Fruit fly (Drosophila melanogaster) whole organism, prepupa: ENCODE measurements around the gene CG6933.

ENCODE experiments used
- CG10631 ChIP-seq: fragments of 200-800 bp; sonication (Bioruptor generic); optimal IDR thresholded peaks from 2 replicates; lab custom pipeline; 2016; ENCODE audit warnings: missing biosample characterization, missing genetic modification characterization
- CG10669 ChIP-seq: fragments of 200-800 bp; sonication (Bioruptor generic); optimal IDR thresholded peaks from 3 replicates; lab custom pipeline; 2018; ENCODE audit warnings: missing biosample characterization, mild to moderate bottlenecking, missing genetic modification characterization, moderate library complexity
- CG11762 ChIP-seq: fragments of 200-800 bp; sonication (Bioruptor generic); optimal IDR thresholded peaks from 3 replicates; lab custom pipeline; 2016; ENCODE audit warnings: missing biosample characterization, missing genetic modification characterization; ENCODE audit not compliant: insufficient read depth
- CG11902 ChIP-seq: fragments of 200-800 bp; sonication (Bioruptor generic); optimal IDR thresholded peaks from 3 replicates; lab custom pipeline; 2016; ENCODE audit warnings: missing biosample characterization, missing genetic modification characterization
- CG16779 ChIP-seq: fragments of 200-800 bp; sonication (Bioruptor generic); optimal IDR thresholded peaks from 3 replicates; lab custom pipeline; 2017; ENCODE audit warnings: missing biosample characterization, mild to moderate bottlenecking, missing genetic modification characterization
- CG3032 ChIP-seq: fragments of 200-800 bp; optimal IDR thresholded peaks from 2 replicates; lab custom pipeline; 2019; ENCODE audit warnings: missing biosample characterization, mild to moderate bottlenecking, missing genetic modification characterization, moderate library complexity
- CG32006 ChIP-seq: fragments of 200-800 bp; sonication (Bioruptor generic); optimal IDR thresholded peaks from 3 replicates; lab custom pipeline; 2017; ENCODE audit warnings: missing biosample characterization, mild to moderate bottlenecking, missing genetic modification characterization
- CG34406 ChIP-seq: fragments of 200-800 bp; sonication (Bioruptor generic); optimal IDR thresholded peaks from 3 replicates; lab custom pipeline; 2016; ENCODE audit warnings: missing biosample characterization, missing genetic modification characterization
- CG6163 ChIP-seq: fragments of 200-800 bp; sonication (Bioruptor generic); IDR thresholded peaks from 3 replicates; pipeline ENCODE4 v1.3.6; 2022; ENCODE audit warnings: missing biosample characterization, missing genetic modification characterization
- CG6276 ChIP-seq: fragments of 200-800 bp; sonication (Bioruptor generic); optimal IDR thresholded peaks from 2 replicates; lab custom pipeline; 2017; ENCODE audit warnings: missing biosample characterization, mild to moderate bottlenecking, missing genetic modification characterization
- CG6792 ChIP-seq: fragments of 200-800 bp; sonication (Bioruptor generic); optimal IDR thresholded peaks from 3 replicates; lab custom pipeline; 2016; ENCODE audit warnings: missing biosample characterization, missing genetic modification characterization
- CG7368 ChIP-seq: fragments of 200-800 bp; sonication (Bioruptor generic); optimal IDR thresholded peaks from 3 replicates; lab custom pipeline; 2016; ENCODE audit warnings: missing biosample characterization, missing genetic modification characterization
- CG8119 ChIP-seq: fragments of 200-800 bp; sonication (Bioruptor generic); IDR thresholded peaks from 3 replicates; pipeline ENCODE4 v1.3.6; 2022; ENCODE audit warnings: missing biosample characterization, missing genetic modification characterization
- Eip93F ChIP-seq: fragments of 200-800 bp; sonication (Bioruptor generic); optimal IDR thresholded peaks from 2 replicates; lab custom pipeline; 2016; ENCODE audit warnings: missing biosample characterization, mild to moderate bottlenecking, missing genetic modification characterization
- Ets96B ChIP-seq: fragments of 200-800 bp; optimal IDR thresholded peaks from 2 replicates; lab custom pipeline; 2019; ENCODE audit warnings: missing biosample characterization, mild to moderate bottlenecking, missing genetic modification characterization, moderate library complexity
- Gug ChIP-seq: fragments of 200-800 bp; sonication (Bioruptor generic); IDR thresholded peaks from 2 replicates; pipeline ENCODE4 v1.3.6; 2022; ENCODE audit warnings: missing biosample characterization, missing genetic modification characterization
- Hr38 ChIP-seq: sonication (Bioruptor generic); optimal IDR thresholded peaks from 2 replicates; lab custom pipeline; 2016; ENCODE audit warnings: missing biosample characterization, missing genetic modification characterization
- Hr39 ChIP-seq: fragments of 200-800 bp; sonication (Bioruptor generic); optimal IDR thresholded peaks from 2 replicates; lab custom pipeline; 2016; ENCODE audit warnings: missing biosample characterization, missing genetic modification characterization
- Lpt ChIP-seq: fragments of 200-800 bp; sonication (Bioruptor generic); optimal IDR thresholded peaks from 3 replicates; lab custom pipeline; 2016; ENCODE audit warnings: missing biosample characterization, missing genetic modification characterization
- OdsH ChIP-seq: fragments of 200-800 bp; sonication (Bioruptor generic); optimal IDR thresholded peaks from 3 replicates; lab custom pipeline; 2016; ENCODE audit warnings: missing biosample characterization, missing genetic modification characterization
- Smox ChIP-seq: fragments of 200-800 bp; sonication (Bioruptor generic); optimal IDR thresholded peaks from 3 replicates; lab custom pipeline; 2016; ENCODE audit warnings: missing biosample characterization, missing genetic modification characterization
- Sox15 ChIP-seq: fragments of 200-800 bp; sonication (Bioruptor generic); optimal IDR thresholded peaks from 3 replicates; lab custom pipeline; 2016; ENCODE audit warnings: missing biosample characterization, missing genetic modification characterization
- achi ChIP-seq: fragments of 200-800 bp; sonication (Bioruptor generic); optimal IDR thresholded peaks from 3 replicates; lab custom pipeline; 2016; ENCODE audit warnings: missing biosample characterization, missing genetic modification characterization
- acj6 ChIP-seq: fragments of 200-800 bp; sonication (Bioruptor generic); optimal IDR thresholded peaks from 3 replicates; lab custom pipeline; 2016; ENCODE audit warnings: missing biosample characterization, missing genetic modification characterization
- cyc ChIP-seq: fragments of 200-800 bp; sonication (Bioruptor generic); optimal IDR thresholded peaks from 3 replicates; lab custom pipeline; 2016; ENCODE audit warnings: missing biosample characterization, missing genetic modification characterization
- dsx ChIP-seq: fragments of 200-800 bp; optimal IDR thresholded peaks from 3 replicates; lab custom pipeline; 2019; ENCODE audit warnings: missing biosample characterization, mild to moderate bottlenecking, missing genetic modification characterization, moderate library complexity; ENCODE audit not compliant: poor library complexity, severe bottlenecking
- eg ChIP-seq: fragments of 200-800 bp; sonication (Bioruptor generic); IDR thresholded peaks from 3 replicates; pipeline ENCODE4 v1.3.6; 2022; ENCODE audit warnings: missing biosample characterization, missing genetic modification characterization
- esn ChIP-seq: fragments of 200-800 bp; sonication (Bioruptor generic); optimal IDR thresholded peaks from 2 replicates; lab custom pipeline; 2016; ENCODE audit warnings: missing biosample characterization, mild to moderate bottlenecking, missing genetic modification characterization, moderate library complexity
- fd59A ChIP-seq: fragments of 200-800 bp; sonication (Bioruptor generic); optimal IDR thresholded peaks from 2 replicates; lab custom pipeline; 2017; ENCODE audit warnings: missing biosample characterization, mild to moderate bottlenecking, missing genetic modification characterization, missing genetic modification reagents
- fd85E ChIP-seq: fragments of 200-800 bp; sonication (Bioruptor generic); optimal IDR thresholded peaks from 3 replicates; lab custom pipeline; 2016; ENCODE audit warnings: missing biosample characterization, missing genetic modification characterization
- fkh ChIP-seq: fragments of 200-800 bp; sonication (Bioruptor generic); optimal IDR thresholded peaks from 3 replicates; lab custom pipeline; 2017; ENCODE audit warnings: missing biosample characterization, mild to moderate bottlenecking, missing genetic modification characterization, moderate library complexity
- net ChIP-seq: fragments of 200-800 bp; sonication (Bioruptor generic); optimal IDR thresholded peaks from 3 replicates; lab custom pipeline; 2016; ENCODE audit warnings: missing biosample characterization, missing genetic modification characterization
- salr ChIP-seq, 2 experiments: fragments of 200-800 bp; sonication (Bioruptor generic); optimal IDR thresholded peaks; 3 replicates each; lab custom pipeline; 2016 to 2018; ENCODE audit warnings: missing biosample characterization in 2 of 2, missing genetic modification characterization in 2 of 2, mild to moderate bottlenecking in 1 of 2
- ss ChIP-seq, 2 experiments: fragments of 200-800 bp; sonication (Bioruptor generic); optimal IDR thresholded peaks; 2 replicates in 1 of 2; 3 replicates in 1 of 2; lab custom pipeline; 2017 to 2018; ENCODE audit warnings: mild to moderate bottlenecking in 2 of 2, missing biosample characterization in 2 of 2, missing genetic modification characterization in 2 of 2, moderate library complexity in 1 of 2
- svp ChIP-seq: fragments of 200-800 bp; sonication (Bioruptor generic); peaks from one replicate; lab custom pipeline; 2016; ENCODE audit warnings: missing biosample characterization, missing genetic modification characterization
- vri ChIP-seq: fragments of 200-800 bp; sonication (Bioruptor generic); optimal IDR thresholded peaks from 3 replicates; lab custom pipeline; 2016; ENCODE audit warnings: missing biosample characterization, mild to moderate bottlenecking, missing genetic modification characterization

CG6933 gene

dm6 chr3L:20230178-20230775 lies 10.1 kb upstream of the CG6933 start (continued):
- TF ChIP-seq fd59A (GFP tag; lab: Kevin White, UChicago) = no peak
- TF ChIP-seq achi (GFP tag; lab: Kevin White, UChicago) = no peak
- no peak for TF ChIP-seq Smox
- TF ChIP-seq CG34406 (GFP tag; lab: Kevin White, UChicago) = no peak
- no peak for TF ChIP-seq CG11762 (GFP tag; lab: Kevin White, UChicago)
- no peak for TF ChIP-seq CG6276 (GFP tag; lab: Kevin White, UChicago)
- peak; percentile 76 for TF ChIP-seq Eip93F
- TF ChIP-seq Sox15 (GFP tag; lab: Kevin White, UChicago) = no peak
- TF ChIP-seq, all 60 proteins: peak for 5

DNA sequence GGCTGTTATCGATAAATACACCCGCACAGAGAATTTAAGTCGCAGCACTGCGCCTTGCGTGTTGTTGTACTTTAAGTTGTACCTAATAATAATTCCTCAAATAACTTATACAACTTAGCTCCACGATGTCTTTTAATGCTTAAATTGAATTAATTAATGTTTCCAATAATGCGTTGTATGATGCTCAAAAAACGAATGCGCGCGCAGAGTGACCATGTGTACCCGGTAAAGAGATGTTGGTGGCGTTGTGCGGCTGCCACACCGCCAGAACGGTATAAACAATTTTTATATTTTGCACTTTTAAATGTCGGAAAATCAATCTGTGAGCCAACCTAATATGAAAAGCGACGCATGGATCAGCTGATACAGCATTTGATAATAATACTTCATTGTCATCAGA lies 5.9 kb upstream of the CG6933 start:
- TF ChIP-seq Ets96B (tag; lab: Kevin White, UChicago) (no peak), cyc (GFP tag; lab: Kevin White, UChicago) (no peak), CG3032 (no peak), Hr38 (GFP tag; lab: Kevin White, UChicago) (no peak), ss (GFP tag; optimal IDR thresholded peaks at IDR 0.05; lab: Kevin White, UChicago) (no peak), CG10631 (GFP tag; lab: Kevin White, UChicago) (no peak), CG6792 (GFP tag; lab: Kevin White, UChicago) (no peak), fkh (GFP tag; lab: Kevin White, UChicago) (no peak), CG16779 (tag; lab: Kevin White, UChicago) (no peak)

- TF ChIP-seq CG6276 (GFP tag; lab: Kevin White, UChicago) (no peak), CG11902 (no peak), Hr39 (GFP tag; lab: Kevin White, UChicago) (no peak), net (no peak), Gug (GFP tag; lab: Robert Waterston, UW) (no peak)
Measured at dm6 chr3L:20223398-20223951, 3.3 kb upstream of the CG6933 start, which contains the start of gene CG17147. CG17147 (plus strand) TSS chr3L:20223932.

DNA sequence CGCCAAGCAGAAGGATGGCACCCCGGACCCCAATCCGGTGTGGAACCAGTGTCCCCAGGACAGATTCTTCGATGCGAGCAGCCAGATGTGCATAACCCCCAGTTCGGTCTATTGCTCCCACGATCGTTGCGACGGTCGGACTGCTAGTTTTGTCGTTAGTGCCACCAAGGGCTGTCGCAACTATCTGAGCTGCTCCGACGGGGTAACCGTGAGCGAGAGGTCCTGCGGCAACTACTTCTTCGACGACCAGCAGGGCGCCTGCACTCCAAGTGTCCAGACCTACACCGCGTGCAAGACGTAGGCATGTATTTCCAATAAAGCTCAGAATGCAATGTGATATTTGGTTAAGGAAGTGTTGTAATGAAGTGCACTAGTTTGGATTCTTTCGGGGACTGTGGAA lies 2.4 kb upstream of the CG6933 start:
- TF ChIP-seq esn = no peak
- no peak for TF ChIP-seq fd59A (GFP tag; lab: Kevin White, UChicago)
- TF ChIP-seq ss (GFP tag; optimal IDR thresholded peaks at IDR 0.05; lab: Kevin White, UChicago) = no peak
- TF ChIP-seq OdsH (GFP tag; lab: Kevin White, UChicago) = no peak
- no peak for TF ChIP-seq CG7368 (GFP tag; lab: Kevin White, UChicago)

- TF ChIP-seq CG34406 (GFP tag; lab: Kevin White, UChicago) = no peak
- no peak for TF ChIP-seq salr (GFP tag; optimal IDR thresholded peaks at IDR 0.05; lab: Kevin White, UChicago)
- no peak for TF ChIP-seq Gug (GFP tag; lab: Robert Waterston, UW)
- TF ChIP-seq Smox = no peak
- no peak for TF ChIP-seq CG10669 (GFP tag; lab: Kevin White, UChicago)
- TF ChIP-seq CG6163 (GFP tag; lab: Robert Waterston, UW) = no peak
- TF ChIP-seq dsx = no peak
- no peak for TF ChIP-seq vri (GFP tag; lab: Kevin White, UChicago)
- TF ChIP-seq acj6 (GFP tag; lab: Kevin White, UChicago) = no peak
- TF ChIP-seq Sox15 (GFP tag; lab: Kevin White, UChicago) = no peak
- TF ChIP-seq CG8119 = no peak
- TF ChIP-seq CG10631 (GFP tag; lab: Kevin White, UChicago) = no peak
- TF ChIP-seq fd85E (GFP tag; lab: Kevin White, UChicago) = no peak
- no peak for TF ChIP-seq CG32006 (GFP tag; lab: Kevin White, UChicago)
- no peak for TF ChIP-seq svp (GFP tag; lab: Kevin White, UChicago)
- TF ChIP-seq eg (GFP tag; lab: Robert Waterston, UW) = no peak
- TF ChIP-seq Lpt (GFP tag; lab: Kevin White, UChicago) = no peak
- TF ChIP-seq, all 60 proteins: peak for 0
Measured at dm6 chr3L:20221412-20221864, 1.2 kb upstream of the CG6933 start, which contains the start of gene CG17145. CG17145 (plus strand) TSS chr3L:20221814.
